Worm (Caenorhabditis elegans) whole organism, L1 larva: ENCODE results near the gene F59C12.3.

Experiments used
- aha-1 ChIP-seq: fragments of 150-350 bp; optimal IDR thresholded peaks from 2 replicates; lab custom pipeline; 2014; ENCODE audit warnings: missing biosample characterization, missing genetic modification characterization
- blmp-1 ChIP-seq: fragments of 150-350 bp; optimal IDR thresholded peaks from 2 replicates; lab custom pipeline; 2014; ENCODE audit warnings: missing biosample characterization, missing genetic modification characterization
- ceh-63 ChIP-seq: fragments of 200-800 bp; sonication (Bioruptor generic); optimal IDR thresholded peaks from 2 replicates; lab custom pipeline; 2018; ENCODE audit warnings: mild to moderate bottlenecking, missing genetic modification characterization, missing compliant biosample characterization
- ceh-82 ChIP-seq, 3 experiments: fragments of 150-350 bp in 1 of 3; sonication (generic microtip) in 2 of 3; optimal IDR thresholded peaks; 2 replicates each; lab custom pipeline; 2014 to 2017; ENCODE audit warnings: missing biosample characterization in 3 of 3, missing genetic modification characterization in 3 of 3
- ces-1 ChIP-seq: fragments of 150-350 bp; optimal IDR thresholded peaks from 2 replicates; lab custom pipeline; 2014; ENCODE audit warnings: missing biosample characterization, missing genetic modification reagents, missing genetic modification characterization
- jun-1 ChIP-seq: fragments of 150-350 bp; optimal IDR thresholded peaks from 2 replicates; lab custom pipeline; 2014; ENCODE audit warnings: missing biosample characterization, missing genetic modification reagents, missing genetic modification characterization
- lin-35 ChIP-seq, 2 experiments: fragments of 150-350 bp; optimal IDR thresholded peaks; 2 replicates each; lab custom pipeline; 2014; ENCODE audit warnings: missing biosample characterization in 2 of 2, missing genetic modification characterization in 2 of 2, missing genetic modification reagents in 2 of 2
- nhr-12 ChIP-seq: sonication (generic microtip); optimal IDR thresholded peaks from 2 replicates; lab custom pipeline; 2017; ENCODE audit warnings: missing biosample characterization, missing genetic modification characterization
- nhr-28 ChIP-seq: fragments of 150-350 bp; optimal IDR thresholded peaks from 2 replicates; lab custom pipeline; 2014; ENCODE audit warnings: missing biosample characterization, missing genetic modification characterization
- nhr-77 ChIP-seq: fragments of 150-350 bp; optimal IDR thresholded peaks from 2 replicates; lab custom pipeline; 2014; ENCODE audit warnings: missing biosample characterization, missing genetic modification characterization
- snu-23 ChIP-seq: sonication (generic microtip); optimal IDR thresholded peaks from 2 replicates; lab custom pipeline; 2016; ENCODE audit warnings: missing genetic modification characterization, missing compliant biosample characterization
- sptf-1 ChIP-seq: fragments of 150-350 bp; optimal IDR thresholded peaks from 2 replicates; lab custom pipeline; 2014; ENCODE audit warnings: missing biosample characterization, missing genetic modification characterization
- tbx-2 ChIP-seq: sonication (generic microtip); optimal IDR thresholded peaks from 2 replicates; lab custom pipeline; 2016; ENCODE audit warnings: missing genetic modification characterization, missing compliant biosample characterization
- zag-1 ChIP-seq: fragments of 150-350 bp; optimal IDR thresholded peaks from 2 replicates; lab custom pipeline; 2014; ENCODE audit warnings: missing biosample characterization, missing genetic modification characterization

DNA sequence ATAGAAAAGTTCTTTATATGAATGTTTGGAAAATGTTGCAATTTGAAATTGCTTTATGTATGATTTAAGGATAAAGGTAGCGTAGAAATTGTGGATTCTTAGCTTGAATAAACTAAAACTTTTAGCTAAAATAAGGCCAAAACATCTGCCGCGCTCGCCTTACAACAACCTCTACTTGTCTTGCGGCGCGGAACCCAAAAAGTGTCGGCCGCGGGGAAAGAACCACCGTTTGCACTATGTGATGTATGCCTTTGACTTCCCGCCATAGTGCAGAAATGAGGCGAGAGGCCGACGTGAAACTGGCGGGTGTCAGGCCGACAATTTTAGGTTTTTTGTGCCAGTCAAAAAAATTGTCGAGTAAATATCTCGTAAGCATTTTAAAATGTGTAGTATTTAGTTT is 37.4 kb downstream of the F59C12.3 start:
- TF ChIP-seq lin-35 (GFP tag; optimal IDR thresholded peaks at IDR 0.05; lab: Kevin White, UChicago) (no peak), ces-1 (no peak), sptf-1 (tag; lab: Kevin White, UChicago) (no peak), zag-1 (tag; lab: Kevin White, UChicago) (no peak), nhr-28 (tag; lab: Kevin White, UChicago) (no peak), snu-23 (GFP tag; lab: Kevin White, UChicago) (no peak), ceh-63 (GFP tag; lab: Kevin White, UChicago) (no peak), ceh-82 (tag; optimal IDR thresholded peaks at IDR 0.05; lab: Kevin White, UChicago) (no peak), nhr-77 (tag; lab: Kevin White, UChicago) (no peak), tbx-2 (tag; lab: Kevin White, UChicago) (no peak), jun-1 (tag; lab: Kevin White, UChicago) (no peak), blmp-1 (tag; lab: Kevin White, UChicago) (no peak), nhr-12 (tag; lab: Kevin White, UChicago) (no peak), aha-1 (tag; lab: Kevin White, UChicago) (no peak)
